Worm (Caenorhabditis elegans): Measurements from ENCODE around the gene C05D9.3.

Gene C05D9.3

DNA sequence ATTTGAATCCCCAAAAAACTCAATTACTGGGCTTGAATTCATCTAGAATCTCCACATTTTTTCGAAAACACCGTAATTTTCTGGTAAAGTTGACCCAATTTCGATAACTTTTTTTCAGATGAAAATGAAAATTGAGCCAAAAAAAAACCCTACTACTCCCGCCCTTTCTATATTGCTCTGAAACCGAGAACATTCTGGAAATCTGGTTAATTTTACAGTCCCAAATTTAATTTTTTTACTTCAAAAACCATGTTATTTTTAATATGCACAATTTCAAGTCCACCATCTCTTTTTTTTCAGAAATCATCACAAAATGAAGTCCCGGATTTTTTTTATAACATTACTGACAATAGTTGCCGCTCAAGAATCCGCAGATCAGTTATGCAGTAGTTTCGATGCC lies at the start of gene C05D9.3:
C05D9.3 (plus strand) TSS at position 301 of the 400 bp plus-strand sequence.
- TF ChIP-seq unc-62 (GFP tag; optimal IDR thresholded peaks at IDR 0.05) (no peak), sox-4 (tag; optimal IDR thresholded peaks at IDR 0.05) (no peak), efl-3 (GFP tag; optimal IDR thresholded peaks at IDR 0.05) (no peak), jun-1 (tag; optimal IDR thresholded peaks at IDR 0.05) (no peak), lin-39 (tag; optimal IDR thresholded peaks at IDR 0.05) (no peak)

- TF ChIP-seq hlh-17 (GFP tag; optimal IDR thresholded peaks at IDR 0.05; ENCODE audit: borderline replicate concordance) = no peak
- TF ChIP-seq ceh-90 (tag; optimal IDR thresholded peaks at IDR 0.05) = no peak
- no peak for TF ChIP-seq hpl-2 (GFP tag; optimal IDR thresholded peaks at IDR 0.05)
- TF ChIP-seq ama-1 (optimal IDR thresholded peaks at IDR 0.05) = no peak
- peak; percentile 13 to 37 for TF ChIP-seq lsy-2 (tag; optimal IDR thresholded peaks at IDR 0.05)
- no peak for TF ChIP-seq fos-1 (tag; optimal IDR thresholded peaks at IDR 0.05)
- no peak for TF ChIP-seq nhr-19 (GFP tag; conservative IDR thresholded peaks at IDR 0.05)
- peak; percentile 87 for TF ChIP-seq lin-14 (GFP tag; optimal IDR thresholded peaks at IDR 0.05)
- no peak for TF ChIP-seq lir-3 (tag; optimal IDR thresholded peaks at IDR 0.05; ENCODE audit: poor library complexity)
- TF ChIP-seq alr-1 (tag; optimal IDR thresholded peaks at IDR 0.05; ENCODE audit: borderline replicate concordance) = no peak
- no peak for TF ChIP-seq pqm-1 (tag; optimal IDR thresholded peaks at IDR 0.05)
- no peak for TF ChIP-seq snpc-4 (tag; optimal IDR thresholded peaks at IDR 0.05)
- TF ChIP-seq tbx-2 (tag; optimal IDR thresholded peaks at IDR 0.05) = peak; percentile 12
- TF ChIP-seq fkh-8 (tag; optimal IDR thresholded peaks at IDR 0.05) = no peak
- TF ChIP-seq efl-3 (GFP tag; optimal IDR thresholded peaks at IDR 0.05) = no peak
- TF ChIP-seq swsn-7 (tag; optimal IDR thresholded peaks at IDR 0.05) = peak; percentile 24
- TF ChIP-seq skn-1 (tag; optimal IDR thresholded peaks at IDR 0.05) = peak; percentile 17
- TF ChIP-seq unc-30 (tag; optimal IDR thresholded peaks at IDR 0.05) = no peak
- no peak for TF ChIP-seq lin-13 (GFP tag; optimal IDR thresholded peaks at IDR 0.05)
- TF ChIP-seq isw-1 (GFP tag; IDR thresholded peaks at IDR 0.05) = no peak
- TF ChIP-seq ceh-63 (GFP tag; optimal IDR thresholded peaks at IDR 0.05) = no peak
- TF ChIP-seq ztf-4 (tag; optimal IDR thresholded peaks at IDR 0.05) = no peak
- TF ChIP-seq mep-1 (tag; optimal IDR thresholded peaks at IDR 0.05) = peak; percentile 37
- no peak for TF ChIP-seq C16A3.4 (tag; optimal IDR thresholded peaks at IDR 0.05)
- TF ChIP-seq ceh-82 (tag; optimal IDR thresholded peaks at IDR 0.05) = peak in 1 of 3 experiments; percentile 55
- TF ChIP-seq nhr-11 (tag; optimal IDR thresholded peaks at IDR 0.05) = no peak
- no peak for TF ChIP-seq egl-27 (tag; optimal IDR thresholded peaks at IDR 0.05)
- TF ChIP-seq unc-86 (tag; optimal IDR thresholded peaks at IDR 0.05) = peak; percentile 31
- TF ChIP-seq grh-1 (GFP tag; IDR thresholded peaks at IDR 0.05) = no peak
- TF ChIP-seq nhr-85 (tag) = no peak
- TF ChIP-seq ceh-8 (GFP tag; optimal IDR thresholded peaks at IDR 0.05) = no peak
- no peak for TF ChIP-seq nhr-12 (tag; optimal IDR thresholded peaks at IDR 0.05)
- no peak for TF ChIP-seq xbp-1 (tag; optimal IDR thresholded peaks at IDR 0.05)
- no peak for TF ChIP-seq mef-2 (tag; optimal IDR thresholded peaks at IDR 0.05)
- TF ChIP-seq Y116A8C.19 (tag; optimal IDR thresholded peaks at IDR 0.05; ENCODE audit: borderline replicate concordance) = no peak
- TF ChIP-seq nhr-90 (tag; optimal IDR thresholded peaks at IDR 0.05; ENCODE audit: poor library complexity) = no peak
- TF ChIP-seq pag-3 (tag; optimal IDR thresholded peaks at IDR 0.05; ENCODE audit: borderline replicate concordance, insufficient read depth) = no peak
- TF ChIP-seq blmp-1 (tag; optimal IDR thresholded peaks at IDR 0.05) = no peak
- TF ChIP-seq jun-1 (tag; optimal IDR thresholded peaks at IDR 0.05) = no peak
- TF ChIP-seq lin-35 (GFP tag; optimal IDR thresholded peaks at IDR 0.05) = no peak
- TF ChIP-seq sptf-1 (tag; optimal IDR thresholded peaks at IDR 0.05) = no peak
- TF ChIP-seq dpl-1 (GFP tag; optimal IDR thresholded peaks at IDR 0.05) = no peak
- TF ChIP-seq snu-23 (GFP tag; optimal IDR thresholded peaks at IDR 0.05) = peak; percentile 15
- TF ChIP-seq nhr-20 (tag; optimal IDR thresholded peaks at IDR 0.05) = no peak
- no peak for TF ChIP-seq ceh-88 (GFP tag; IDR thresholded peaks at IDR 0.05)
- TF ChIP-seq nhr-47 (tag; optimal IDR thresholded peaks at IDR 0.05) = peak; percentile 31
- no peak for TF ChIP-seq ets-5 (GFP tag; IDR thresholded peaks at IDR 0.05)
Observed at ce11 chrX:1062403-1063073, 49.2 kb upstream of the C05D9.3 start, which contains the start of gene unc-1. Gene unc-1 (minus strand): TSS chrX:1062453.
